Fruit fly (Drosophila melanogaster): ENCODE measurements around the gene pkm.

The pkm gene

dm6 chrX:11621866-11622648 lies 38.1 kb upstream of the pkm start, which contains the start of gene Ptp10D (continued):
- TF ChIP-seq ken (GFP tag; IDR thresholded peaks at IDR 0.05) (peak; percentile 33; the same call in 1 of the 3 replicates), pnt (GFP tag; optimal IDR thresholded peaks at IDR 0.05) (no peak), CG13296 (GFP tag; optimal IDR thresholded peaks at IDR 0.05) (peak; percentile 19), ewg (GFP tag; optimal IDR thresholded peaks at IDR 0.05) (peak; percentile 30), CG10147 (GFP tag; optimal IDR thresholded peaks at IDR 0.05) (peak; percentile 38), CG34376 (GFP tag; optimal IDR thresholded peaks at IDR 0.05) (peak; percentile 45), CG7357 (GFP tag; IDR thresholded peaks at IDR 0.05) (no peak), lab (GFP tag; optimal IDR thresholded peaks at IDR 0.05) (peak; percentile 70), vfl (GFP tag; optimal IDR thresholded peaks at IDR 0.05) (no peak), pan (optimal IDR thresholded peaks at IDR 0.05) (no peak), pan (GFP tag; optimal IDR thresholded peaks at IDR 0.05 in 1 of 2, IDR thresholded peaks at IDR 0.05 in 1 of 2) (peak in 1 of 2 experiments; percentile 16), CG12155 (GFP tag; optimal IDR thresholded peaks at IDR 0.05) (no peak), pzg (GFP tag; optimal IDR thresholded peaks at IDR 0.05) (peak; percentile 78), Hr51 (GFP tag; optimal IDR thresholded peaks at IDR 0.05) (peak in 1 of 2 experiments; percentile 3), pum (GFP tag; optimal IDR thresholded peaks at IDR 0.05) (no peak), knrl (GFP tag; IDR thresholded peaks at IDR 0.05; ENCODE audit: partially characterized antibody) (peak; percentile 87), CG6765 (GFP tag; optimal IDR thresholded peaks at IDR 0.05) (peak; percentile 26), tll (GFP tag; optimal IDR thresholded peaks at IDR 0.05) (no peak), bbx (GFP tag; IDR thresholded peaks at IDR 0.05; ENCODE audit: partially characterized antibody) (peak; percentile 94), CG13287 (GFP tag; IDR thresholded peaks at IDR 0.05; ENCODE audit: partially characterized antibody) (peak; percentile 86), CG9932 (GFP tag; IDR thresholded peaks at IDR 0.05) (peak; percentile 39; the same call in 1 of the 2 replicates), sna (GFP tag; IDR thresholded peaks at IDR 0.05; ENCODE audit: partially characterized antibody) (peak; percentile 67)

- TF ChIP-seq CG2116 (GFP tag; optimal IDR thresholded peaks at IDR 0.05) (peak; percentile 90), pzg (GFP tag; optimal IDR thresholded peaks at IDR 0.05) (no peak), Dp (GFP tag; optimal IDR thresholded peaks at IDR 0.05) (peak; percentile 82), Sin3A (optimal IDR thresholded peaks at IDR 0.05) (peak; percentile 80), Hsf (GFP tag; optimal IDR thresholded peaks at IDR 0.05) (no peak), sug (tag; optimal IDR thresholded peaks at IDR 0.05) (no peak), nmo (GFP tag; optimal IDR thresholded peaks at IDR 0.05) (peak; percentile 3), CG17186 (GFP tag; optimal IDR thresholded peaks at IDR 0.05) (peak; percentile 10), Dref (GFP tag; IDR thresholded peaks at IDR 0.05) (peak; percentile 66), ewg (GFP tag; optimal IDR thresholded peaks at IDR 0.05) (peak; percentile 64), CG2129 (GFP tag; IDR thresholded peaks at IDR 0.05; ENCODE audit: partially characterized antibody) (peak; percentile 36), amos (GFP tag; IDR thresholded peaks at IDR 0.05; ENCODE audit: partially characterized antibody) (peak; percentile 38; the same call in 1 of the 2 replicates), zen2 (GFP tag; IDR thresholded peaks at IDR 0.05; ENCODE audit: partially characterized antibody) (peak; percentile 4), bbx (GFP tag; IDR thresholded peaks at IDR 0.05; ENCODE audit: partially characterized antibody) (peak; percentile 27), E2f2 (GFP tag; IDR thresholded peaks at IDR 0.05) (peak; percentile 85), Bgb (GFP tag; IDR thresholded peaks at IDR 0.05; ENCODE audit: partially characterized antibody) (peak; percentile 4), CG11504 (tag; optimal IDR thresholded peaks at IDR 0.05) (no peak), CG6791 (GFP tag; IDR thresholded peaks at IDR 0.05; ENCODE audit: partially characterized antibody) (peak; percentile 5; the same call in 2 of the 3 replicates), Dfd (GFP tag; optimal IDR thresholded peaks at IDR 0.05) (no peak), Dll (GFP tag; IDR thresholded peaks at IDR 0.05; ENCODE audit: partially characterized antibody) (peak; percentile 73; the same call in 3 of the 4 replicates), Opbp (GFP tag; IDR thresholded peaks at IDR 0.05; ENCODE audit: partially characterized antibody) (peak; percentile 26; the same call in 2 of the 3 replicates), twi (tag; optimal IDR thresholded peaks at IDR 0.05) (no peak), CG7963 (GFP tag; IDR thresholded peaks at IDR 0.05; ENCODE audit: partially characterized antibody) (0 out of 3 replicates have a peak, but pooled peaks have one; percentile 9), hkb (optimal IDR thresholded peaks at IDR 0.05) (no peak), hkb (GFP tag; IDR thresholded peaks at IDR 0.05) (no peak), hbn (GFP tag; IDR thresholded peaks at IDR 0.05; ENCODE audit: partially characterized antibody) (peak; percentile 39; the same call in 1 of the 2 replicates)
Measured at dm6 chrX:11621315-11621865, 37.4 kb upstream of the pkm start.
